Worm (Caenorhabditis elegans): ENCODE results near the gene otub-4.

Gene otub-4

DNA sequence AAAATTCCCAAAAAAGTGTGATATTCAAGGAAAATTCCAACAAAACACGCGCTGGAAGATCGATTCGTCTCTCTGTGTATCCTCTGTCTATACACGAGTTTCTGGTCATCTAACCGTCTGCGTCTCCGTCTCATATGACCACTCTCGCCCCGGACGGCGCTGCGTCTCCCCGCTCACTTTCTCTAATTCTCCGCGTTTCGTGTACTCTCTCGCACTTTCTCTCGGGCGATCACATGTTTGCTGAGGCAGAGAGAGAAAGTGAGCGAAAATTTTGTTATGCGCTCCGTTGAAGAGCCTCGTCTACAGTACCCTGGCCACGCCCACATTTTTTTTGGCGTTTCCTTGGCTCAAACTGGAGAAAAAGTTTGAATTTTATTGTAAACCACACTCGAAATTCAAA, 6.7 kb upstream of the otub-4 start:
- TF ChIP-seq nhr-11 (tag; optimal IDR thresholded peaks at IDR 0.05): no peak
- peak; percentile 73 for TF ChIP-seq elt-2 (tag; optimal IDR thresholded peaks at IDR 0.05)
- peak; percentile 8 for TF ChIP-seq egl-27 (tag; optimal IDR thresholded peaks at IDR 0.05)
- TF ChIP-seq snpc-4 (tag; optimal IDR thresholded peaks at IDR 0.05): peak; percentile 16
- no peak for TF ChIP-seq ztf-4 (tag; optimal IDR thresholded peaks at IDR 0.05)
- TF ChIP-seq nhr-23 (tag; optimal IDR thresholded peaks at IDR 0.05): peak; percentile 81
- TF ChIP-seq mdl-1 (tag; optimal IDR thresholded peaks at IDR 0.05): peak; percentile 71
- no peak for TF ChIP-seq ama-1 (optimal IDR thresholded peaks at IDR 0.05)
- TF ChIP-seq fkh-2 (tag; optimal IDR thresholded peaks at IDR 0.05): no peak
- no peak for TF ChIP-seq nhr-28 (tag; optimal IDR thresholded peaks at IDR 0.05)
- TF ChIP-seq unc-62 (GFP tag; optimal IDR thresholded peaks at IDR 0.05): no peak
- TF ChIP-seq nhr-12 (tag; optimal IDR thresholded peaks at IDR 0.05): no peak
- peak; percentile 54 for TF ChIP-seq pqm-1 (tag; optimal IDR thresholded peaks at IDR 0.05)
- peak; percentile 87 for TF ChIP-seq nhr-25 (tag; optimal IDR thresholded peaks at IDR 0.05)
- TF ChIP-seq pha-4 (tag; optimal IDR thresholded peaks at IDR 0.05): peak; percentile 90
- peak in 1 of 2 experiments; percentile 19 for TF ChIP-seq eor-1 (tag; optimal IDR thresholded peaks at IDR 0.05)
- no peak for TF ChIP-seq zag-1 (tag; optimal IDR thresholded peaks at IDR 0.05)
- no peak for TF ChIP-seq aly-2 (tag; optimal IDR thresholded peaks at IDR 0.05)
- no peak for TF ChIP-seq ceh-9 (tag; optimal IDR thresholded peaks at IDR 0.05)
- TF ChIP-seq lin-39 (tag; optimal IDR thresholded peaks at IDR 0.05): peak; percentile 38
- TF ChIP-seq nfya-1 (tag; optimal IDR thresholded peaks at IDR 0.05; ENCODE audit: insufficient read depth): peak; percentile 98
- TF ChIP-seq daf-12 (tag; optimal IDR thresholded peaks at IDR 0.05): no peak
- TF ChIP-seq nhr-76 (tag; optimal IDR thresholded peaks at IDR 0.05): no peak
- TF ChIP-seq ceh-28 (tag; optimal IDR thresholded peaks at IDR 0.05): peak; percentile 89
- TF ChIP-seq nhr-237 (tag; optimal IDR thresholded peaks at IDR 0.05): no peak
- TF ChIP-seq unc-39 (tag; optimal IDR thresholded peaks at IDR 0.05): no peak
- peak; percentile 72 for TF ChIP-seq tbx-2 (tag; optimal IDR thresholded peaks at IDR 0.05)
- TF ChIP-seq lsy-12 (tag; optimal IDR thresholded peaks at IDR 0.05): peak; percentile 89
- peak; percentile 85 for TF ChIP-seq lin-15B (tag; optimal IDR thresholded peaks at IDR 0.05)
- TF ChIP-seq ceh-16 (tag; optimal IDR thresholded peaks at IDR 0.05): no peak
- TF ChIP-seq skn-1 (tag; optimal IDR thresholded peaks at IDR 0.05): peak; percentile 60
- no peak for TF ChIP-seq mml-1 (tag; optimal IDR thresholded peaks at IDR 0.05)
- peak; percentile 9 for TF ChIP-seq egl-5 (tag; optimal IDR thresholded peaks at IDR 0.05)
- TF ChIP-seq ceh-82 (tag; optimal IDR thresholded peaks at IDR 0.05): peak; percentile 37
- no peak for TF ChIP-seq ZK546.5 (tag; optimal IDR thresholded peaks at IDR 0.05)
- no peak for TF ChIP-seq ztf-11 (tag; optimal IDR thresholded peaks at IDR 0.05)
- TF ChIP-seq elt-3 (tag; optimal IDR thresholded peaks at IDR 0.05): no peak
- no peak for TF ChIP-seq fos-1 (tag; optimal IDR thresholded peaks at IDR 0.05)
- TF ChIP-seq fkh-10 (GFP tag; optimal IDR thresholded peaks at IDR 0.05): peak; percentile 64
- TF ChIP-seq elt-1 (tag; optimal IDR thresholded peaks at IDR 0.05): peak; percentile 51
- TF ChIP-seq jun-1 (tag; optimal IDR thresholded peaks at IDR 0.05): peak; percentile 78
- peak; percentile 63 for TF ChIP-seq R02D3.7 (tag; optimal IDR thresholded peaks at IDR 0.05)
- TF ChIP-seq nhr-77 (tag; optimal IDR thresholded peaks at IDR 0.05): no peak
- peak; percentile 82 for TF ChIP-seq nhr-43 (tag; optimal IDR thresholded peaks at IDR 0.05; ENCODE audit: poor library complexity, severe bottlenecking)
- no peak for TF ChIP-seq sea-2 (GFP tag; optimal IDR thresholded peaks at IDR 0.05)
- no peak for TF ChIP-seq nhr-67 (tag; optimal IDR thresholded peaks at IDR 0.05)
- TF ChIP-seq hmg-11 (tag; optimal IDR thresholded peaks at IDR 0.05): peak; percentile 95

DNA sequence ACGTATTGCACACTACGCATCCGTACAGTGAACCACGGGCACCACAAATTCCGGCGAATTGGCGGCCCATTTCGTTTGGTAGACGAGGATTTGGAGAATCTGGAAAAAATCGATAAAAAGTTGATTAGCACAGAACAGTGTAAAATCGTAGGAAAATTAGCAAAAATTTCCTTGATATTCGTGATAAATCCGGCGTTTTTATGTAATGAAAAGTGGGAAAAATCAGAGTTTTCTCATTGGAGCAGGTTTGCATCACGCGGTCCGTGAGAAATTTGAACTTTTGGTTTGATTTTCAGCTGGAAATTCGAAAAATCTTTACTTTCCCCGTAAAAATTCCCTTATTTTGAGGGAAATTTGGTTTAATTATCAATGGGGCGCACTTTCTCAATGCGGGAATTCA, 6.1 kb upstream of the otub-4 start, which contains the start of gene B0546.4:
Gene B0546.4, minus strand, starts transcription at position 101 of the 400 bp plus-strand sequence.
- TF ChIP-seq fkh-10 (GFP tag; optimal IDR thresholded peaks at IDR 0.05) (no peak), aly-2 (tag; optimal IDR thresholded peaks at IDR 0.05) (no peak)
